Worm (Caenorhabditis elegans) whole organism, midembryonic: ENCODE data around the gene F18E3.11.

Experiments
- T22C8.4 ChIP-seq: fragments of 200-800 bp; sonication (Bioruptor generic); IDR thresholded peaks from 2 replicates; pipeline ENCODE4 v1.3.6; 2022; ENCODE audit warnings: missing genetic modification characterization, missing compliant biosample characterization
- cog-1 ChIP-seq: sonication (generic microtip); optimal IDR thresholded peaks from 2 replicates; lab custom pipeline; 2016; ENCODE audit warnings: missing genetic modification characterization, missing compliant biosample characterization
- flt-1 ChIP-seq: fragments of 200-800 bp; sonication (Bioruptor generic); IDR thresholded peaks from 2 replicates; pipeline ENCODE4 v1.3.6; 2022; ENCODE audit warnings: missing genetic modification characterization, missing compliant biosample characterization
- med-1 ChIP-seq: sonication (generic microtip); optimal IDR thresholded peaks from 2 replicates; lab custom pipeline; 2017; ENCODE audit warnings: missing genetic modification characterization, mild to moderate bottlenecking, missing compliant biosample characterization, antibody characterized with exemption, missing genetic modification reagents; ENCODE audit not compliant: insufficient read depth
- tab-1 ChIP-seq: fragments of 200-800 bp; sonication (Bioruptor generic); IDR thresholded peaks from 2 replicates; pipeline ENCODE4 v1.3.6; 2022; ENCODE audit warnings: missing genetic modification characterization, missing compliant biosample characterization
- ztf-23 ChIP-seq: fragments of 200-800 bp; sonication (Bioruptor generic); IDR thresholded peaks from 2 replicates; pipeline ENCODE4 v1.3.6; 2022; ENCODE audit warnings: missing genetic modification reagents, missing genetic modification characterization, missing compliant biosample characterization

DNA sequence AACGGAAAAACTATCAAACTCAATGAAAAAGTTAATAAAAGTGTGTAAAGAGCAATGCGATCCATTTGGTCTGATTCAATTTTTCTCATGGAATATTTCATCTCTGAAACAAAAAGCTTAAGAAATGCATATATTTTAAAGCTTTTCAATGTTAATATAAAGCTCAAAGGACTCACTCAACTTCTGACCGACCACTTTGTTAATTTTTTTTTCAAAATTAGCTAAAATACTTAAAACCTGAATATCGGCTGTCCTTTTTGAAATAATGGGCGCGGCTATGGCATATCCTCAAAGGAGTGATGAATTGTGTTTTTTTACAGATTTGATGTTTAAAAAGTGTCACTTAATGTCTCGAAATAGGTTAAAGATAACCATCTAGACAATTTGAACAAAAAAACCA, 23.5 kb upstream of the F18E3.11 start, which contains the start of gene C02H6.1:
- TF ChIP-seq T22C8.4 (GFP tag; lab: Robert Waterston, UW) (no peak), tab-1 (no peak), ztf-23 (GFP tag; lab: Robert Waterston, UW) (no peak), cog-1 (tag; lab: Kevin White, UChicago) (no peak), flt-1 (GFP tag; lab: Robert Waterston, UW) (no peak), med-1 (GFP tag; lab: Kevin White, UChicago) (no peak)
